Worm (Caenorhabditis elegans) whole organism, late embryonic: ENCODE data around the gene F10E7.5.

Experiments used
- ceh-48 ChIP-seq: sonication (generic microtip); optimal IDR thresholded peaks from 2 replicates; lab custom pipeline; 2016; ENCODE audit warnings: missing genetic modification characterization, inconsistent platforms, missing compliant biosample characterization
- unc-55 ChIP-seq: sonication (generic microtip); optimal IDR thresholded peaks from 2 replicates; lab custom pipeline; 2017; ENCODE audit warnings: missing biosample characterization, missing genetic modification reagents, missing genetic modification characterization

DNA sequence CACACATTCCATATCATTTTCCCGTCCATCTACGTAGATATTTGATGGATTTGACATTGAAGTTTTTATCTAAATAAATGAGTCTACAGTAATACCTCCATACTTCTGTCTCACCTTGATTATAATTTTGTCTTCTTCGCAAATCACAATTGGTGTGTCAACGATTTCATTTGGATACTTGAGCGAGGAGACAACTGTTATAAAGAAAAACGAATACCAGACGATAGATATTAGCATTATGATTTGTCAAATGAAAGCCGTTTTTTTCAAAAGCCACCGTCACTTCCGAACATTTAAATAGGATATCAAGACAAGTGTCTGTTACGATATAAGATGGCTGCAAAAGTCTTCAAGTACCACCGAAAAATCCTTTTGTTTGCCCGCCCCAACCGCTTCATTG is 3.9 kb downstream of the F10E7.5 start, which contains the start of gene cutl-5:
- no peak for TF ChIP-seq unc-55
- TF ChIP-seq ceh-48 (tag; lab: Kevin White, UChicago) = no peak
